Fruit fly (Drosophila melanogaster) whole organism, prepupa: ENCODE measurements around the gene east.

Experiments
- Blimp-1 ChIP-seq: fragments of 200-800 bp; sonication (Bioruptor generic); optimal IDR thresholded peaks from 3 replicates; lab custom pipeline; 2017; ENCODE audit warnings: missing biosample characterization, missing genetic modification characterization, mild to moderate bottlenecking, moderate library complexity, missing genetic modification reagents
- CG11902 ChIP-seq: fragments of 200-800 bp; sonication (Bioruptor generic); optimal IDR thresholded peaks from 3 replicates; lab custom pipeline; 2016; ENCODE audit warnings: missing biosample characterization, missing genetic modification characterization
- CG15336 ChIP-seq: fragments of 200-800 bp; sonication (Bioruptor generic); IDR thresholded peaks from 2 replicates; pipeline ENCODE4 v1.3.6; 2022; ENCODE audit warnings: missing biosample characterization, missing genetic modification characterization
- CG1621 ChIP-seq: fragments of 200-800 bp; sonication (Bioruptor generic); optimal IDR thresholded peaks from 3 replicates; lab custom pipeline; 2018; ENCODE audit warnings: missing biosample characterization, mild to moderate bottlenecking, missing genetic modification characterization
- CG32006 ChIP-seq: fragments of 200-800 bp; sonication (Bioruptor generic); optimal IDR thresholded peaks from 3 replicates; lab custom pipeline; 2017; ENCODE audit warnings: missing biosample characterization, mild to moderate bottlenecking, missing genetic modification characterization
- CG3919 ChIP-seq: fragments of 200-800 bp; sonication (Bioruptor generic); optimal IDR thresholded peaks from 3 replicates; lab custom pipeline; 2016; ENCODE audit warnings: missing biosample characterization, missing genetic modification characterization
- CG4318 ChIP-seq: fragments of 200-800 bp; sonication (Bioruptor generic); optimal IDR thresholded peaks from 3 replicates; lab custom pipeline; 2017; ENCODE audit warnings: missing biosample characterization, mild to moderate bottlenecking, missing genetic modification characterization
- CG6163 ChIP-seq: fragments of 200-800 bp; sonication (Bioruptor generic); IDR thresholded peaks from 3 replicates; pipeline ENCODE4 v1.3.6; 2022; ENCODE audit warnings: missing biosample characterization, missing genetic modification characterization
- CG6276 ChIP-seq: fragments of 200-800 bp; sonication (Bioruptor generic); optimal IDR thresholded peaks from 2 replicates; lab custom pipeline; 2017; ENCODE audit warnings: missing biosample characterization, mild to moderate bottlenecking, missing genetic modification characterization
- CG6854 ChIP-seq: fragments of 200-800 bp; sonication (Bioruptor generic); optimal IDR thresholded peaks from 2 replicates; lab custom pipeline; 2017; ENCODE audit warnings: missing biosample characterization, mild to moderate bottlenecking, missing genetic modification characterization
- CG8119 ChIP-seq: fragments of 200-800 bp; sonication (Bioruptor generic); IDR thresholded peaks from 3 replicates; pipeline ENCODE4 v1.3.6; 2022; ENCODE audit warnings: missing biosample characterization, missing genetic modification characterization
- CG8319 ChIP-seq: fragments of 200-800 bp; sonication (Bioruptor generic); optimal IDR thresholded peaks from 3 replicates; lab custom pipeline; 2016; ENCODE audit warnings: missing biosample characterization, missing genetic modification characterization
- CG9139 ChIP-seq: fragments of 200-800 bp; sonication (Bioruptor generic); optimal IDR thresholded peaks from 3 replicates; lab custom pipeline; 2017; ENCODE audit warnings: missing biosample characterization, mild to moderate bottlenecking, missing genetic modification characterization
- Eip75B ChIP-seq: fragments of 200-800 bp; sonication (Bioruptor generic); optimal IDR thresholded peaks from 3 replicates; lab custom pipeline; 2016; ENCODE audit warnings: missing biosample characterization, missing genetic modification characterization
- Eip78C ChIP-seq: fragments of 200-800 bp; sonication (Bioruptor generic); peaks from one replicate; lab custom pipeline; 2016; ENCODE audit warnings: missing biosample characterization, missing genetic modification characterization
- Ets21C ChIP-seq: fragments of 200-800 bp; sonication (Bioruptor generic); optimal IDR thresholded peaks from 3 replicates; lab custom pipeline; 2016; ENCODE audit warnings: missing biosample characterization, missing genetic modification characterization
- Ets96B ChIP-seq: fragments of 200-800 bp; optimal IDR thresholded peaks from 2 replicates; lab custom pipeline; 2019; ENCODE audit warnings: missing biosample characterization, mild to moderate bottlenecking, missing genetic modification characterization, moderate library complexity
- Lpt ChIP-seq: fragments of 200-800 bp; sonication (Bioruptor generic); optimal IDR thresholded peaks from 3 replicates; lab custom pipeline; 2016; ENCODE audit warnings: missing biosample characterization, missing genetic modification characterization
- Sox14 ChIP-seq: fragments of 200-800 bp; sonication (Bioruptor generic); optimal IDR thresholded peaks from 3 replicates; lab custom pipeline; 2016; ENCODE audit warnings: missing biosample characterization, missing genetic modification characterization
- achi ChIP-seq: fragments of 200-800 bp; sonication (Bioruptor generic); optimal IDR thresholded peaks from 3 replicates; lab custom pipeline; 2016; ENCODE audit warnings: missing biosample characterization, missing genetic modification characterization
- acj6 ChIP-seq: fragments of 200-800 bp; sonication (Bioruptor generic); optimal IDR thresholded peaks from 3 replicates; lab custom pipeline; 2016; ENCODE audit warnings: missing biosample characterization, missing genetic modification characterization
- dac ChIP-seq: fragments of 200-800 bp; sonication (Bioruptor generic); optimal IDR thresholded peaks from 2 replicates; lab custom pipeline; 2017; ENCODE audit warnings: missing biosample characterization, mild to moderate bottlenecking, missing genetic modification characterization
- eg ChIP-seq: fragments of 200-800 bp; sonication (Bioruptor generic); IDR thresholded peaks from 3 replicates; pipeline ENCODE4 v1.3.6; 2022; ENCODE audit warnings: missing biosample characterization, missing genetic modification characterization
- fd85E ChIP-seq: fragments of 200-800 bp; sonication (Bioruptor generic); optimal IDR thresholded peaks from 3 replicates; lab custom pipeline; 2016; ENCODE audit warnings: missing biosample characterization, missing genetic modification characterization
- fkh ChIP-seq: fragments of 200-800 bp; sonication (Bioruptor generic); optimal IDR thresholded peaks from 3 replicates; lab custom pipeline; 2017; ENCODE audit warnings: missing biosample characterization, mild to moderate bottlenecking, missing genetic modification characterization, moderate library complexity
- lz ChIP-seq: fragments of 200-800 bp; sonication (Bioruptor generic); optimal IDR thresholded peaks from 3 replicates; lab custom pipeline; 2016; ENCODE audit warnings: missing biosample characterization, missing genetic modification characterization
- net ChIP-seq: fragments of 200-800 bp; sonication (Bioruptor generic); optimal IDR thresholded peaks from 3 replicates; lab custom pipeline; 2016; ENCODE audit warnings: missing biosample characterization, missing genetic modification characterization
- pdm3 ChIP-seq: fragments of 200-800 bp; sonication (Bioruptor generic); optimal IDR thresholded peaks from 3 replicates; lab custom pipeline; 2016; ENCODE audit warnings: missing biosample characterization, missing genetic modification characterization
- salr ChIP-seq, 2 experiments: fragments of 200-800 bp; sonication (Bioruptor generic); optimal IDR thresholded peaks; 3 replicates each; lab custom pipeline; 2016 to 2018; ENCODE audit warnings: missing biosample characterization in 2 of 2, missing genetic modification characterization in 2 of 2, mild to moderate bottlenecking in 1 of 2
- ss ChIP-seq, 2 experiments: fragments of 200-800 bp; sonication (Bioruptor generic); optimal IDR thresholded peaks; 2 replicates in 1 of 2; 3 replicates in 1 of 2; lab custom pipeline; 2017 to 2018; ENCODE audit warnings: mild to moderate bottlenecking in 2 of 2, missing biosample characterization in 2 of 2, missing genetic modification characterization in 2 of 2, moderate library complexity in 1 of 2
- svp ChIP-seq: fragments of 200-800 bp; sonication (Bioruptor generic); peaks from one replicate; lab custom pipeline; 2016; ENCODE audit warnings: missing biosample characterization, missing genetic modification characterization
- vri ChIP-seq: fragments of 200-800 bp; sonication (Bioruptor generic); optimal IDR thresholded peaks from 3 replicates; lab custom pipeline; 2016; ENCODE audit warnings: missing biosample characterization, mild to moderate bottlenecking, missing genetic modification characterization

Gene east

DNA sequence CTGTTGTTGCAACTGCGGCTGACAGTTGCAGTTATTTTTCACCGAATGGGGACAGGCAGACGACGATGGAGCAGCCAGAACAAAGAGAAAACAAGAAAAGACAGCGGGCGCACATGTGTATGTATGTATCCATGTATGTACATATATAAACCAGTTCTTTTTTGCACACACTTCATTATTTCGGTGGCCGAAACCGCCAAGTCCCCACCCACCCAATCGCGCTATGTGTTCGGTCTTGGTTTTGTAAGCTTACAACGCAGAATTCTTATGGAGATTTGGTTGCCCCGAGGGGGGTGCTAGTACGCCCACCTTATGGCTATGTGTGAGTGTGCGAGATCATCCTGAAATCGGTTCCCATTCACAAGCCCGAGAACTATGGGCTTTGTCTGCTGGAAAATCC lies 20.6 kb downstream of the east start:
- TF ChIP-seq dac (GFP tag; lab: Kevin White, UChicago): no peak
- TF ChIP-seq CG8119 (GFP tag; lab: Robert Waterston, UW): no peak
- 0 out of 3 replicates have a peak, but pooled peaks have one; percentile 18 for TF ChIP-seq CG6163
- no peak for TF ChIP-seq acj6 (GFP tag; lab: Kevin White, UChicago)
- TF ChIP-seq Blimp-1 (GFP tag; lab: Kevin White, UChicago): no peak

DNA sequence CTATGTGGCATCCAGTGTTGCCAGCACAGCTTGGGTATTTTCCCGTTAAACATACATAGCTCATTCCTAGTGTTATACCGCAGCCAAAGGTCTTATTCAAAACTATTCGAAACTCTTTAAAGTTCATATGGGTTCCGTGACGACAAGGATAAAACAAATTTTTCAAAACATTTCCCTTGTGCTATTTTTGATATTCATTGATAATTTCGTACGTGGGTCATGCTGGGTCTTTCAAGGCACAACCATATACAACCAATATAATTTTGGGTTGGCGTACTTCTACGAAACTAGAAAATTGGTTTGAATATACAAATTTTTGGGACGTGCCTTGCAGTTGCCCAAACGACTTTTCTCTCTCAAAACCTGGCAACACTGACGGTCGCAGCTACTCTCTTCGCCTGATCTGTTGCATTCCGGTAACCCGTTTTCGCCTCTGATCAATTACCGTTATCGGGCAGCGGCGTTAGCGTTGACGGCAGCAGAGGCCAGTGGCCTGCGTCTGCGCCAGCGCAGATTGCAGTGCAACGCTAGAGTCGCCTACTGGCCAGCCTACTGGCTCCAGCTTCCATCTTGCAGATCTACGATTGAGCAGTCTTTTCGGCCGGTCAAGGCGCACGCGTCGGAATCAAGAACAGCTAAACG lies 21.6 kb downstream of the east start:
- TF ChIP-seq achi (GFP tag; lab: Kevin White, UChicago) (no peak), CG11902 (GFP tag; lab: Kevin White, UChicago) (no peak), Eip78C (peak; percentile 41), CG32006 (peak; percentile 54), Ets21C (GFP tag; lab: Kevin White, UChicago) (no peak), CG6276 (GFP tag; lab: Kevin White, UChicago) (peak; percentile 11)

DNA sequence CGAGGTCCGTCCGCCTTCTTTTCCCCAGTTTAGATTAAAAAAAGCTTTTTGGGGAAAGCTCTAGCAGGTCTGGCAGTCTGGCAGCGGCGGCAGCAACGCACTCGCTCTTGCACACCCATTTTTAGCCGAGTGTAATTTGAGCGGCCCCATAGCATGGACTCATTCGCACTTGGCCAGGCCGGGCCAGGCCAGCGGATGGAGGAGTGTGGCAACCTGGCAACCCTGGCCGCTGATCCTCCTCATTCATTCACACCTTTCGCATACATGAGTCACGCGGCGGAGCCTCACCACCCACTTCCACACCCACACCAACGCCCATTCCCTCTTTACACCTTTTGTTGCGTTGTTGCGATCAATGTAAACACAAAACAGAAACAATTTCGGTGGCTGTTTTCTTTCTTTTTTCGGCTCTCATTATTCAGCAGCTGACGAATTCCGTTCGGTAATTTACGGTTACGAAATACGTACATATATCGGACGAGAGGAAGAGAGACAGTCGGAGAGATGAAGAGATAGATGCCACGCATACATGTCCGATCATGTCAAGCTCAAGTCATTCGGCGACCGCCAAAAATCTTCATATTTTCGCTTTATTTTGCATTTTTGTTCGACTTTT lies 22.3 kb downstream of the east start:
- no peak for TF ChIP-seq salr (GFP tag; optimal IDR thresholded peaks at IDR 0.05; lab: Kevin White, UChicago)
- TF ChIP-seq vri (GFP tag; lab: Kevin White, UChicago): peak; percentile 87
- TF ChIP-seq CG4318: no peak
- TF ChIP-seq fd85E (GFP tag; lab: Kevin White, UChicago): no peak
- no peak for TF ChIP-seq Ets21C (GFP tag; lab: Kevin White, UChicago)
- TF ChIP-seq Eip78C: peak; percentile 37
- peak; percentile 66 for TF ChIP-seq svp (GFP tag; lab: Kevin White, UChicago)
- TF ChIP-seq CG32006: no peak
- peak; percentile 45 for TF ChIP-seq fkh (GFP tag; lab: Kevin White, UChicago)
- TF ChIP-seq CG3919 (GFP tag; lab: Kevin White, UChicago): no peak
- TF ChIP-seq CG8319: no peak
- 0 out of 2 replicates have a peak, but pooled peaks have one; percentile 10 for TF ChIP-seq CG15336
- no peak for TF ChIP-seq Ets96B (tag; lab: Kevin White, UChicago)

DNA sequence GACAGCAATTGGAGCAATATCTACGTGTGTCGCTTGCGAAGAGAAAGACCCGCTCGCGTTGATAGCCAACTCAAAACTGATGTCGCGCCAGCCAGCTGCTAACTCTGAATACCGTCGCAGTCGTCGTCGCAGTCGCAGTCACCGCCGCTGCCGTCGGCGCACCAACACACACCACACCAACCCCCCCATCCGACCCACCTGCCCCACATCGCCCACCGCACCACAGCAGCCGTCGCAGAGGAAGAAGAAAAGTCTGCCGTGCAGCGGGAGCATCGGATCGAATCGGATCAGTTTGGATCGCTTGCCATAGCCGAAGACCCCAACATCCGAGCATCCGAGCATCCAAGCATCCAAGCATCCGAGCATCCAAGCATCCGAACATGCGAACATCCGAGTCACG lies 25.7 kb downstream of the east start:
- TF ChIP-seq CG6163 (peak; percentile 37; the same call in 1 of the 3 replicates), CG8319 (no peak), CG8119 (GFP tag; lab: Robert Waterston, UW) (no peak), ss (GFP tag; optimal IDR thresholded peaks at IDR 0.05; lab: Kevin White, UChicago) (peak in 1 of 2 experiments; percentile 20), CG11902 (GFP tag; lab: Kevin White, UChicago) (no peak), Ets21C (GFP tag; lab: Kevin White, UChicago) (no peak), Sox14 (GFP tag; lab: Kevin White, UChicago) (no peak), pdm3 (no peak), CG6854 (GFP tag; lab: Kevin White, UChicago) (peak; percentile 53), lz (GFP tag; lab: Kevin White, UChicago) (no peak), fd85E (GFP tag; lab: Kevin White, UChicago) (no peak), net (GFP tag; lab: Kevin White, UChicago) (peak; percentile 22), Lpt (GFP tag; lab: Kevin White, UChicago) (no peak), CG32006 (no peak), CG9139 (GFP tag; lab: Kevin White, UChicago) (peak; percentile 13), CG1621 (tag; lab: Kevin White, UChicago) (no peak), Eip75B (GFP tag; lab: Kevin White, UChicago) (no peak), Eip78C (peak; percentile 7), eg (GFP tag; lab: Robert Waterston, UW) (peak; percentile 40; the same call in 1 of the 3 replicates)
